Worm (Caenorhabditis elegans): Measurements from ENCODE around the gene usp-14.

- TF ChIP-seq aly-2 (tag; optimal IDR thresholded peaks at IDR 0.05) (no peak), ztf-4 (tag; optimal IDR thresholded peaks at IDR 0.05) (no peak), lin-13 (GFP tag; optimal IDR thresholded peaks at IDR 0.05) (no peak), sem-4 (tag; optimal IDR thresholded peaks at IDR 0.05) (no peak), unc-62 (GFP tag; optimal IDR thresholded peaks at IDR 0.05) (no peak), nhr-237 (tag; optimal IDR thresholded peaks at IDR 0.05) (no peak), ztf-11 (tag; optimal IDR thresholded peaks at IDR 0.05) (no peak), elt-3 (tag; optimal IDR thresholded peaks at IDR 0.05) (no peak), gmeb-1 (tag; optimal IDR thresholded peaks at IDR 0.05) (no peak), egl-27 (tag; optimal IDR thresholded peaks at IDR 0.05) (no peak), sma-3 (GFP tag; optimal IDR thresholded peaks at IDR 0.05) (no peak)
Measured at ce11 chrII:14510162-14510561, 21.7 kb upstream of the usp-14 start.

Data from whole organism, L2 larva.